Fruit fly (Drosophila melanogaster): Measurements from ENCODE around the gene robo2.

Gene robo2

DNA sequence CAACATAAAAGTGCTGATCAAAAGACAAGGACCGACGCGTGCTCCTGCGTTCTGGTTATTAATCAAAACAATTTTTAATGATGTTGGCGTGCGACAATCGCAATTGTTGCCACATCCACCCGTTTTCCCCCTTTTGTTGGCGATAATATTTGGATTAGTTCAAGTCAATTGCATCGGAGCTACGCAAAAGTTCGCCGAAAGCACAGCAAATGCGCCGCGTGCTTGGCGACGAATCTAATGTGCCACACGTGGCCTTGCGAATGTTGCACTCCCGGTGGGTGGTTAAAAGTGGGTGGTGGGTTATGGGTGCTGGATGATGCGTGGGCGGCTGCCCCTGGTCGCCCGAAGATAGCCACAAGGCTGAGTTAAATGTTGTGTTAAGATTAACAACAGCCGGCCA is 27.4 kb upstream of the robo2 start:
- no peak for TF ChIP-seq CG8478 (optimal IDR thresholded peaks at IDR 0.05)
- no peak for TF ChIP-seq psq (optimal IDR thresholded peaks at IDR 0.05)
- TF ChIP-seq Dll (optimal IDR thresholded peaks at IDR 0.05) = no peak

DNA sequence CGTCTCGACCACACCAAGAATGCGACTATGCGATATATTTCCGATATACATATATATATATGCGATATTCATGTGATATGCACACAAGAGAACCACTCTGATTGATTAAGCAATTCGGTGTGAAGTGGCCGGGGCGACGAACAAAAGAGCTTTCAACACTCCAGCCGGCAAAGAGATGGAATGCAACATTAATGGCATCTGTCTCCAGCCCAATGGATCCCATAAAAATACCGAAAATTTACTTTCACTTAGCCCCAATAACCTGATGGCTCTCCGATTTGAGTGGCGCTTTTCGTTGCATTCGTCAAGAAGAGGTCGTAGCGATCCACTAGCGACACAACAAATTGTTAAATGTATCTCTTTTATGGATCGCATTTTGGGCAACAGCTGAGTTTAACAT is 26.5 kb upstream of the robo2 start:
- no peak for TF ChIP-seq usp (GFP tag; optimal IDR thresholded peaks at IDR 0.05)
- TF ChIP-seq pan (optimal IDR thresholded peaks at IDR 0.05) = no peak
- TF ChIP-seq EcR (GFP tag; optimal IDR thresholded peaks at IDR 0.05) = no peak
- no peak for TF ChIP-seq Dll (optimal IDR thresholded peaks at IDR 0.05)
- TF ChIP-seq CG8478 (optimal IDR thresholded peaks at IDR 0.05) = no peak
- TF ChIP-seq psq (optimal IDR thresholded peaks at IDR 0.05) = no peak

dm6 chr2L:1445048-1445447 is 24.8 kb upstream of the robo2 start:
- TF ChIP-seq usp (GFP tag; optimal IDR thresholded peaks at IDR 0.05) (no peak), EcR (GFP tag; optimal IDR thresholded peaks at IDR 0.05) (no peak), Dll (optimal IDR thresholded peaks at IDR 0.05) (no peak), CG8478 (optimal IDR thresholded peaks at IDR 0.05) (no peak), pan (optimal IDR thresholded peaks at IDR 0.05) (no peak), psq (optimal IDR thresholded peaks at IDR 0.05) (no peak)

DNA sequence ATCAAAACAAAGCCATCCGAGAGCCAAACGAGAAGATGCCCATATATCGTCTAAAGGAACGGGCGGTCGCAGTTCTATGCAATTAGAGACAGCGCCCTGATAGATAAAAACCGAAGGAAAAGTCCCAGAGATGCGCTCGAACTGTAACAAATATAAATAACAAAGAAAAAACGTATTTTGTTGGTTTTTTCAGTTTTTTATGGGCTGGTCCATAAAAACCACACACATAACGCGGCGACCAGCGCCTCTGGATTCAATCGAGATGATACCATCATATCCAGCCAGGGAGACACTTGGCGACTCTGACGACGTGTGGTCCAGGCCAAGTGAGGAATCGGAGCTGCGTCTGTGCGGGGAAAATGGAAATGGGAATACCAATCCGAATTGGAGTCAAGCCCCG is 23.3 kb upstream of the robo2 start:
- TF ChIP-seq EcR (GFP tag; optimal IDR thresholded peaks at IDR 0.05) (no peak), usp (GFP tag; optimal IDR thresholded peaks at IDR 0.05) (no peak), CG8478 (optimal IDR thresholded peaks at IDR 0.05) (no peak), pan (optimal IDR thresholded peaks at IDR 0.05) (no peak), Dll (optimal IDR thresholded peaks at IDR 0.05) (no peak), psq (optimal IDR thresholded peaks at IDR 0.05) (no peak)

DNA sequence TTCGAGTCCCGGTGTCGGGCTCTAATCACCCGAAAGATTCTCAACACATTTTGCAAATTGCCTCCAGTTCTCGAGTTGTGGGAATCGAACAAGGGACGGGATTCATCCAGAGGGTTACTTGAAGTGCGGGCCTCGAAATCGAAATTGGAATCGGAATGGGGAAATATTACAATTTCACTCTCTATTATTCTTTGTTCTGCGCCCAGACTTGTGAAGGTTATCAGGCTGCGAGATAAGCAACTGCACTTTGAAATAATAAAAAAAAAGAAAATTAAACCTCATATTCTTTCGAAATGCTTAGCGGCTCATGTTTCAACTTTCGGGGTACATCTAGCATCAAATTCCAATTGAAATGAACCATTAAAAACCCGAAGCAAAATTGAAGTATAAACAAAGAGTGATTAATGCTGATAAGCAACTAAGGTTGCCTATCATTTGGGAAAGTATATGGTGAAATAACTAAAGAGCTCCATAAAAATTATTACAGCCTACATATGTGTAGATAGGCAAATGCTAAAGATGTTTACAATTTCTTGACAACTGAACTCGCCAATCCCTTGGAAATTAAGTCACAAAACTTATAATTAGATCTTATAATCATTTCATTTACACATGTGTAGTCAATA is 21.9 kb upstream of the robo2 start, which contains the start of gene CG43402:
TSS of gene CG43402 (plus strand) at position 576 of the 626 bp plus-strand sequence.
- TF ChIP-seq psq (optimal IDR thresholded peaks at IDR 0.05) (no peak), EcR (GFP tag; optimal IDR thresholded peaks at IDR 0.05) (no peak)

DNA sequence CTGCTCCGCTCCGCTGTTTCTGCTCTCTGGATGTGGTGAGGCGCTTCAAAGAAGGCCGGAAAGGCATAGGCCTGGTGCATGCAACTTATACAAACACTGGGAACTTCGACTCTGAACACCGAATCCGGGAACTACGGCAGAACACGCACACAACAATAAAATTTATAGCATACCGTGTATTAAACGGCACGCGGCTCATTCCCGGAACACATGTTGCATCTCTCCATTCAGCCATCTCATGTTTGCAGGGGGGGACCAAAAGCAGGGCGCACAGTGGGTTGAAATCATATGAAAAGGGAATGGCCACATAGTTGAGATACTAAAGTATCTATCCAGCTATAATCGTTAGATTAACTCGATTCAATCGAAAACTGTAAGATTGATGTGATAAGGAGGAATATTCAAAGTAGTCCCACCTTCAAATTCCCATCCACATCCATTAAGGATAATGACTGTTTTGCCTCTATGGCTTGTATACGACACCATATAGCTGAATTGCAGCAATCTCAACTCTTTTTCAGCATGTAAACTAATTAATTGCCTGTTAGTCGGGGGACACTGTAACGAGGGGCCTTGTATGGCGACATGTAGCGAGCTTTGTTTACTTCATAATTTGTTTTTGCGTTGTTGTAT is 19.7 kb upstream of the robo2 start:
- TF ChIP-seq psq (optimal IDR thresholded peaks at IDR 0.05) (no peak), usp (GFP tag; optimal IDR thresholded peaks at IDR 0.05) (no peak), pan (optimal IDR thresholded peaks at IDR 0.05) (no peak), CG8478 (optimal IDR thresholded peaks at IDR 0.05) (no peak), Dll (optimal IDR thresholded peaks at IDR 0.05) (no peak), EcR (GFP tag; optimal IDR thresholded peaks at IDR 0.05) (no peak)

DNA sequence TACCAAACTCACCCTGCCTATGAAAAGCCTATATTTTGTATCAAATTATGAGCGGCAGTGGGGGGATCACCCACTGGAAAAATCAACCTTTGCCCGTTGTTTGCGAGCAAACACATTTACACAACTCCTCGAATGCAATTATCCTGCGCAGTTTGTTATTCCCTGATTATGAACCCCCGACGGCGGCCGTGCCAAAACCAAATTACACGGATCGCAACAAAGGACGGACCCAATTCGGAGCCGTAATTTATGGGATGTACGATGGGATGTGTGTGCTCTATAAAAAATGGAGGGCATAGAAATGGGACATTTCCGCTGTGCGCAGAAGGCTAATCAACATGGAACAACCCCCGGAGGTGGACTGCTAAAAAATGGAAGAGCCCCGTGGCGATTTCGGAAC is 15.2 kb upstream of the robo2 start:
- no peak for TF ChIP-seq Dll (optimal IDR thresholded peaks at IDR 0.05)
- TF ChIP-seq psq (optimal IDR thresholded peaks at IDR 0.05) = no peak
- TF ChIP-seq CG8478 (optimal IDR thresholded peaks at IDR 0.05) = no peak
- no peak for TF ChIP-seq usp (GFP tag; optimal IDR thresholded peaks at IDR 0.05)
- TF ChIP-seq EcR (GFP tag; optimal IDR thresholded peaks at IDR 0.05) = no peak

DNA sequence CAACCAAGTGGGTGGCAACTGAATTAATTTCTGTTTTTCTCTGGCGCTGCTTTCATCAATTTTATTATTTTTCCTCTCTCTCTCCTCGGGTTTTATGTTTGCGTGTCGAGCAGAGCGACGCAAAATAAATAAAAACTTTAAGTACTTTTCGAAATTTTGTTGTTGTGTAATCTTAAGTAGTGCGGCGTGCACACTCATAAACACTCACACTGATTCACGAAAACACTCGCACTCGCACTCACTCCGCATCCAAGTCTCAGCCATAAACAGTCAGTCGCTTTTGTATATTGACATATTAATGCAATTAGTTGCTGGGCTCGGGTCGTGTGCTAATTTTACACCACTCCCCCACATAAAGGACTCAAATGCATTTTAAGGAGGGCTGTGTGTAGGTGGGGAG is 14.7 kb upstream of the robo2 start:
- TF ChIP-seq EcR (GFP tag; optimal IDR thresholded peaks at IDR 0.05) = no peak
- TF ChIP-seq psq (optimal IDR thresholded peaks at IDR 0.05) = no peak
- TF ChIP-seq pan (optimal IDR thresholded peaks at IDR 0.05) = no peak
- TF ChIP-seq usp (GFP tag; optimal IDR thresholded peaks at IDR 0.05) = no peak
- TF ChIP-seq Dll (optimal IDR thresholded peaks at IDR 0.05) = no peak
- no peak for TF ChIP-seq CG8478 (optimal IDR thresholded peaks at IDR 0.05)

- no peak for TF ChIP-seq usp (GFP tag; optimal IDR thresholded peaks at IDR 0.05)
- TF ChIP-seq Dll (optimal IDR thresholded peaks at IDR 0.05) = no peak
- no peak for TF ChIP-seq EcR (GFP tag; optimal IDR thresholded peaks at IDR 0.05)
- TF ChIP-seq pan (optimal IDR thresholded peaks at IDR 0.05) = no peak
- TF ChIP-seq CG8478 (optimal IDR thresholded peaks at IDR 0.05) = no peak
- TF ChIP-seq psq (optimal IDR thresholded peaks at IDR 0.05) = no peak
Measured at dm6 chr2L:1433732-1434131, 13.5 kb upstream of the robo2 start.

DNA sequence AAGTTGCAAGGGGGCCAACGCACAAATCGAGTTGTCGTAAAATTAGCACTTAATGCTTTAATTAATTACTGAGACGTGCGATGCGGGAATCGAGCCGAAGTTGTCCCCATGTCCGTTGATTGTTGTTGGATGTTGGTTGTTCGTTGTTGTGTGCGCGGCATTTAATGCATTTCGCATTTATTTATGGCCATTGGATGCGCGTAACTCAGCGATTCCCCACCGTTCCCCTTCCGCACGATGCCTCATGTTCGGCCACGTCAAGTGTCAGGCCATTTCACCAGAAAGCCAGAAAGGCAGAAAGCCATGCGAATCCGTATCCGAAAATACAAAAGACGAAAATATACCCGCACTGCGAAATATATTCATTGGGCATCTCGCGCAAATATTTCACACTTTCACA is 11.2 kb upstream of the robo2 start:
- TF ChIP-seq Dll (optimal IDR thresholded peaks at IDR 0.05) (no peak), psq (optimal IDR thresholded peaks at IDR 0.05) (no peak), CG8478 (optimal IDR thresholded peaks at IDR 0.05) (no peak), usp (GFP tag; optimal IDR thresholded peaks at IDR 0.05) (no peak), pan (optimal IDR thresholded peaks at IDR 0.05) (no peak), EcR (GFP tag; optimal IDR thresholded peaks at IDR 0.05) (no peak)

dm6 chr2L:1429558-1429957 is 9.3 kb upstream of the robo2 start:
- TF ChIP-seq EcR (GFP tag; optimal IDR thresholded peaks at IDR 0.05) (no peak), pan (optimal IDR thresholded peaks at IDR 0.05) (no peak), psq (optimal IDR thresholded peaks at IDR 0.05) (no peak), usp (GFP tag; optimal IDR thresholded peaks at IDR 0.05) (no peak), CG8478 (optimal IDR thresholded peaks at IDR 0.05) (no peak), Dll (optimal IDR thresholded peaks at IDR 0.05) (no peak)

DNA sequence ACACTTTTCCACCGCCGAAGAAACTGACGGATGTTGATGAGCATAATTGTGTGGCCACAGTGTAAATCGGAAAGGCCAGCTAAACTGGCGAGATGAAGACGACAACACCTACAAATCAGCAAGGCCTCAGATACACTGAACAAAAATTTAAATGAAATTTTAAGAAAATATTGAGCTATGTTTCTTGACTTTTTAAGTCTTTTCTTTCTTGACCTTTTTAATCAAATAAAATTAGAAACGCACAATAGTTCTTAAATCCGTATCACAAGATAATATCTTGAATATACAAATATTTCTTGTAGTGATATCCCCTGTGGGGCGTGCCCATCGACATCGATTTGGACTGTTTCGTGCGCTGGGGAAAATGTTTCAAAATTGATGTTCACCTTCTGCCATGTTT is 8.0 kb upstream of the robo2 start, which contains the start of gene CG43401:
TSS of gene CG43401 (plus strand) at position 185 of the 400 bp plus-strand sequence.
- TF ChIP-seq psq (optimal IDR thresholded peaks at IDR 0.05) = no peak
- no peak for TF ChIP-seq Dll (optimal IDR thresholded peaks at IDR 0.05)
- no peak for TF ChIP-seq EcR (GFP tag; optimal IDR thresholded peaks at IDR 0.05)
- no peak for TF ChIP-seq usp (GFP tag; optimal IDR thresholded peaks at IDR 0.05)
- TF ChIP-seq pan (optimal IDR thresholded peaks at IDR 0.05) = no peak
- no peak for TF ChIP-seq CG8478 (optimal IDR thresholded peaks at IDR 0.05)

DNA sequence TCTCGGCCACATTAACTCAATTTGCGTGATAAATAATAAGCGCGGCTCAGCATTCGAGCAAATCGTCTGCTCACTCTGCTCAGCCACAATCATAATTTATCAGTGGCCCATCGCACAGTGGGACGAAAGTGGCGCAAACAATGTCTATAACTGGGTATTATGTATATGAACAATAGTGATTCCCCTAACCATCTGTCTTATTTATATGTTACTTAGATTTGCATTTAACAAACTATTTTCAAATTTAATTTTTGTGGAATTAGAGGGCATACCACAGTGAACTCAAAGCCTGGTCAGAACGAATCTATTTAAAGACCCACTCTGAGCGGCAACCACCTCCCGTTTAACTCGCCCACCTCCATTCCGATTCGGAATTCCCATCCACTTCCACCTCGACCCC is 7.5 kb upstream of the robo2 start:
- no peak for TF ChIP-seq psq (optimal IDR thresholded peaks at IDR 0.05)
- TF ChIP-seq usp (GFP tag; optimal IDR thresholded peaks at IDR 0.05) = no peak
- TF ChIP-seq EcR (GFP tag; optimal IDR thresholded peaks at IDR 0.05) = no peak
- no peak for TF ChIP-seq Dll (optimal IDR thresholded peaks at IDR 0.05)
- no peak for TF ChIP-seq CG8478 (optimal IDR thresholded peaks at IDR 0.05)

All from whole organism.